Fruit fly (Drosophila melanogaster): ENCODE results near the gene TSG101.

The TSG101 gene

DNA sequence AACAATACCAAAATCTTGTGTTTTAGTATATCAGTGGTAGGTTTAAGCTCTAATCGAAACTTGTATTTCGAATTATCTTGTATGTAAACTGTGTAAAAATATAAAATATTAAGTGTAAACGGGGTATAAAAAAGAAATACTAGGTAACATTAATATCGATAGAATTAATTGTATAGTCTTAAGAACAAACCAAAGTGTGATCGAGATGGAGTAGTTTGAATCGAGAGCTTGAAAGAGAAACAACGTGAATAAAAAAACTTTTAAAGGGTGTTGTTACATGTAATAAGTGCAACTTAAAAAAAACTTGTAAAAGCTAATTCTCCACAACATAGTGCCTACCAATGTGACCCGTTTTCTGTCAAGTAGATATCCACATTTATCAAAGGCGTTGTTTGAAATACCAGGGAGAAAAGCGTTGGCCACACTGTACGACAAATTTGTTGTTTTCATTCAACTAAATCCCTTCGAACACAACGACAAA lies at the start of gene TSG101:
Gene TSG101, plus strand, starts transcription at position 208 of the 481 bp plus-strand sequence.
- TF ChIP-seq Ets97D (GFP tag; optimal IDR thresholded peaks at IDR 0.05): peak; percentile 27
- TF ChIP-seq ssp (GFP tag; IDR thresholded peaks at IDR 0.05): peak; percentile 96
- no peak for TF ChIP-seq CG10431 (GFP tag; optimal IDR thresholded peaks at IDR 0.05)
- peak; percentile 61 for TF ChIP-seq Scr (GFP tag; IDR thresholded peaks at IDR 0.05; ENCODE audit: partially characterized antibody)
- TF ChIP-seq CG16779 (GFP tag; IDR thresholded peaks at IDR 0.05): no peak
- peak; percentile 43 for TF ChIP-seq CG15514 (GFP tag; optimal IDR thresholded peaks at IDR 0.05)
- TF ChIP-seq CG15601 (tag; optimal IDR thresholded peaks at IDR 0.05): peak; percentile 5
- TF ChIP-seq Doc3 (GFP tag; IDR thresholded peaks at IDR 0.05; ENCODE audit: partially characterized antibody): no peak
- TF ChIP-seq Abd-B (GFP tag; optimal IDR thresholded peaks at IDR 0.05): no peak
- TF ChIP-seq CG17802 (tag; optimal IDR thresholded peaks at IDR 0.05): peak; percentile 17
- peak in 1 of 2 experiments; percentile 21 for TF ChIP-seq Pdp1 (GFP tag; optimal IDR thresholded peaks at IDR 0.05)
- TF ChIP-seq Meics (GFP tag; optimal IDR thresholded peaks at IDR 0.05): no peak
- TF ChIP-seq CG17361 (GFP tag; IDR thresholded peaks at IDR 0.05): peak; percentile 43; the same call in 2 of the 3 replicates
- no peak for TF ChIP-seq NC2α (GFP tag; optimal IDR thresholded peaks at IDR 0.05)
- TF ChIP-seq Lhr (GFP tag; optimal IDR thresholded peaks at IDR 0.05): peak; percentile 61
- no peak for TF ChIP-seq slp2 (GFP tag; optimal IDR thresholded peaks at IDR 0.05)
- TF ChIP-seq Lpt (GFP tag; optimal IDR thresholded peaks at IDR 0.05): no peak
- TF ChIP-seq gfzf (GFP tag; optimal IDR thresholded peaks at IDR 0.05): peak; percentile 92
- peak; percentile 47 for TF ChIP-seq nmo (GFP tag; optimal IDR thresholded peaks at IDR 0.05)
- no peak for TF ChIP-seq CG10147 (GFP tag; optimal IDR thresholded peaks at IDR 0.05)
- no peak for TF ChIP-seq CG10543 (GFP tag; optimal IDR thresholded peaks at IDR 0.05)
- TF ChIP-seq YL-1 (GFP tag; optimal IDR thresholded peaks at IDR 0.05): peak; percentile 50
- no peak for TF ChIP-seq CG34422 (GFP tag; IDR thresholded peaks at IDR 0.05)
- TF ChIP-seq insv (GFP tag; optimal IDR thresholded peaks at IDR 0.05): no peak
- peak; percentile 33; the same call in 1 of the 2 replicates for TF ChIP-seq inv (GFP tag; IDR thresholded peaks at IDR 0.05; ENCODE audit: partially characterized antibody)
- TF ChIP-seq phol (tag; optimal IDR thresholded peaks at IDR 0.05): no peak
- TF ChIP-seq Nf-YB (GFP tag; optimal IDR thresholded peaks at IDR 0.05): no peak
- peak; percentile 66 for TF ChIP-seq stwl (tag; optimal IDR thresholded peaks at IDR 0.05)
- TF ChIP-seq wdn (GFP tag; IDR thresholded peaks at IDR 0.05): no peak
- TF ChIP-seq Gsc (GFP tag; IDR thresholded peaks at IDR 0.05): no peak
- TF ChIP-seq zf30C (GFP tag; optimal IDR thresholded peaks at IDR 0.05): no peak
- TF ChIP-seq gsb-n (tag; optimal IDR thresholded peaks at IDR 0.05): no peak
- TF ChIP-seq Med (GFP tag): peak; percentile 41
- no peak for TF ChIP-seq CG6654 (GFP tag; optimal IDR thresholded peaks at IDR 0.05)
- TF ChIP-seq CG2116 (GFP tag; optimal IDR thresholded peaks at IDR 0.05): peak; percentile 85
- TF ChIP-seq en (GFP tag; optimal IDR thresholded peaks at IDR 0.05): no peak
- peak; percentile 24 for TF ChIP-seq CG12391 (tag; optimal IDR thresholded peaks at IDR 0.05)
- TF ChIP-seq CG4404 (GFP tag; IDR thresholded peaks at IDR 0.05): no peak
- no peak for TF ChIP-seq tgo (GFP tag; IDR thresholded peaks at IDR 0.05)
- TF ChIP-seq CG4617 (GFP tag; optimal IDR thresholded peaks at IDR 0.05; ENCODE audit: borderline replicate concordance): peak; percentile 66
- TF ChIP-seq Mrtf (GFP tag; IDR thresholded peaks at IDR 0.05): no peak
- TF ChIP-seq CG13894 (tag; optimal IDR thresholded peaks at IDR 0.05): no peak
- no peak for TF ChIP-seq hkb (optimal IDR thresholded peaks at IDR 0.05)
- no peak for TF ChIP-seq hkb (GFP tag; IDR thresholded peaks at IDR 0.05)
- TF ChIP-seq CG16813 (GFP tag; IDR thresholded peaks at IDR 0.05; ENCODE audit: partially characterized antibody): peak; percentile 51
- peak; percentile 66 for TF ChIP-seq knrl (GFP tag; IDR thresholded peaks at IDR 0.05; ENCODE audit: partially characterized antibody)
- TF ChIP-seq bsh (GFP tag; optimal IDR thresholded peaks at IDR 0.05): no peak
- peak in 1 of 2 experiments; percentile 0 for TF ChIP-seq dpn (GFP tag; optimal IDR thresholded peaks at IDR 0.05)
- TF ChIP-seq CG2712 (tag; optimal IDR thresholded peaks at IDR 0.05): peak; percentile 38
- no peak for TF ChIP-seq Usf (GFP tag; optimal IDR thresholded peaks at IDR 0.05)
